Worm (Caenorhabditis elegans): Measurements from ENCODE around the gene rpl-2.
"Not testable (repeated sequence)": the region's sequence is repeated elsewhere in the genome, so short reads cannot be mapped to it uniquely, and the experiment has no call there.

Gene rpl-2

DNA sequence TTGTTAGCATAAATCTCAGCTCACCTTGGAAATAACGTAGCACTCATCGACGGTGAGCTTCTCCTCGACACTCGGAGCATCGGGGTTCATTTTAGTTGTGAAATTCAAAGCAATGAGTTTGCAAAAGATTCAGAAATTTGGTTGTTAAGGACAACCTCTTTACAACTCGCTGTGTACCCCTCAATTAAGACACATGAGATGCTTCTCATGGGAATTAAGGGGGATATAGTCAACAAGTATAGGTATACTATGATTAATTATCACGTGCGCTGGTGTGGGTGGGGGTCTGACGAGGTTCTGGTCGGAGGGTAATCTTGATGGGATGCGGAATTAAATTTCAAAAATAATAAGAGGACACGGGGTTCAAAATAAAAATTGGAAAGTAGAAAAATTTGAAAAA, 20.9 kb downstream of the rpl-2 start, which contains the start of gene dct-14:
TSS of gene dct-14 (minus strand) at position 101 of the 400 bp plus-strand sequence.
- no peak for TF ChIP-seq hnd-1 (tag; optimal IDR thresholded peaks at IDR 0.05)
- TF ChIP-seq flt-1 (GFP tag; IDR thresholded peaks at IDR 0.05), result no peak
- no peak for TF ChIP-seq pes-1 (GFP tag; IDR thresholded peaks at IDR 0.05)
- no peak for TF ChIP-seq F13C5.2 (tag; optimal IDR thresholded peaks at IDR 0.05)
- TF ChIP-seq scrt-1 (GFP tag; IDR thresholded peaks at IDR 0.05), result no peak
- TF ChIP-seq ets-7 (tag; optimal IDR thresholded peaks at IDR 0.05), result no peak
- TF ChIP-seq sea-1 (GFP tag; conservative IDR thresholded peaks at IDR 0.05), result no peak
- no peak for TF ChIP-seq ama-1 (optimal IDR thresholded peaks at IDR 0.05)
- no peak for TF ChIP-seq tbx-37 (GFP tag; conservative IDR thresholded peaks at IDR 0.05)
- TF ChIP-seq tbx-11 (GFP tag; IDR thresholded peaks at IDR 0.05), result no peak
- TF ChIP-seq hmg-4 (GFP tag; optimal IDR thresholded peaks at IDR 0.05), result no peak
- TF ChIP-seq hmbx-1 (tag; optimal IDR thresholded peaks at IDR 0.05), result no peak
- no peak for TF ChIP-seq ceh-36 (tag; optimal IDR thresholded peaks at IDR 0.05)
- no peak for TF ChIP-seq ceh-13 (GFP tag; optimal IDR thresholded peaks at IDR 0.05)

DNA sequence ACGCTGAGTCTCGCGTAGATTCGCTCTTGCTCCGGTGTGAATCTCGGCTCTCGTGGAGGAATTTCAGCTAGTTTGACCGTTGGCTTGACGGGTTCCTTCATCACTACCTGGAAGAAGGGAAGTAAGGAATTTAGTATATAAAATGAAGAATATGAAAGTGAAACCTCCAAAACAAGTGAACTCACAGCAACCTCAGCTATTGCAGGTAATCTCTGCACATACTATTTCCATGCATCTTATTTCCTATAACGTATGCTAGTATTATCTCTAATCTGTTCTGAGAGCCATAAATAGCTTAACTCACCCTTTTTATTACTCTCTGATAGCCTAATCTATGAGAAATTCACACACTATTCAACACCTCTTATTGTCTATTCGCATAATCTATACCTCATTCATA, 25.5 kb downstream of the rpl-2 start, which contains the start of gene Y38H6C.4:
TSS of gene Y38H6C.4 (minus strand) at position 101 of the 400 bp plus-strand sequence.
- TF ChIP-seq hmg-4 (GFP tag; optimal IDR thresholded peaks at IDR 0.05) (no peak), ama-1 (optimal IDR thresholded peaks at IDR 0.05) (no peak), flt-1 (GFP tag; IDR thresholded peaks at IDR 0.05) (no peak), aly-1 (tag; optimal IDR thresholded peaks at IDR 0.05) (no peak), pes-1 (GFP tag; IDR thresholded peaks at IDR 0.05) (no peak), ceh-13 (GFP tag; optimal IDR thresholded peaks at IDR 0.05) (no peak), ets-7 (tag; optimal IDR thresholded peaks at IDR 0.05) (no peak)

DNA sequence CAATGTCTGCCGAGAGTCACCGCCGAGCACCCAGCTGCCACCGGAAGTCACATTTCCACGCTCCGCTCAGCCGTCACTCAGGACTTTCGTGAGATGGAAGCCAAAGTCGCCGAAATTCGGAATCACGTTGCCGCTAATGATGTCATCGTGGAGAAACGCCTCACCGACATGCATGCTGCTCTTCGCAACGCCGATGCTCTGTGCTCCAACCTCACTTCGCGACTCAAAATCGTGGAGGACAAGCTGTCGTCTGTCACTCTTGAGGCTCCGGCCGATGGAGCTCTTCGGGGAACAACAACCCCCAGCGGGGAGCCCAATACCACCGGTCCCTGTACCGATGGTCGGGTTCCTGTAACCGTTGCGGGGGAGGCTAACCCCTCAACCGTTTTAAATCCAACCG, 27.1 kb downstream of the rpl-2 start:
- no peak for TF ChIP-seq sea-1 (GFP tag; conservative IDR thresholded peaks at IDR 0.05)
- no peak for TF ChIP-seq aly-1 (tag; optimal IDR thresholded peaks at IDR 0.05)
- no peak for TF ChIP-seq ceh-13 (GFP tag; optimal IDR thresholded peaks at IDR 0.05)
- TF ChIP-seq scrt-1 (GFP tag; IDR thresholded peaks at IDR 0.05), result no peak
- no peak for TF ChIP-seq hmg-4 (GFP tag; optimal IDR thresholded peaks at IDR 0.05)
- no peak for TF ChIP-seq B0310.2 (tag; optimal IDR thresholded peaks at IDR 0.05)
- TF ChIP-seq tra-4 (tag; optimal IDR thresholded peaks at IDR 0.05), result no peak
- TF ChIP-seq tbx-11 (GFP tag; IDR thresholded peaks at IDR 0.05), result no peak
- TF ChIP-seq pes-1 (GFP tag; IDR thresholded peaks at IDR 0.05), result no peak
- TF ChIP-seq flt-1 (GFP tag; IDR thresholded peaks at IDR 0.05), result no peak
- TF ChIP-seq ets-7 (tag; optimal IDR thresholded peaks at IDR 0.05), result no peak
- no peak for TF ChIP-seq hmbx-1 (tag; optimal IDR thresholded peaks at IDR 0.05)

DNA sequence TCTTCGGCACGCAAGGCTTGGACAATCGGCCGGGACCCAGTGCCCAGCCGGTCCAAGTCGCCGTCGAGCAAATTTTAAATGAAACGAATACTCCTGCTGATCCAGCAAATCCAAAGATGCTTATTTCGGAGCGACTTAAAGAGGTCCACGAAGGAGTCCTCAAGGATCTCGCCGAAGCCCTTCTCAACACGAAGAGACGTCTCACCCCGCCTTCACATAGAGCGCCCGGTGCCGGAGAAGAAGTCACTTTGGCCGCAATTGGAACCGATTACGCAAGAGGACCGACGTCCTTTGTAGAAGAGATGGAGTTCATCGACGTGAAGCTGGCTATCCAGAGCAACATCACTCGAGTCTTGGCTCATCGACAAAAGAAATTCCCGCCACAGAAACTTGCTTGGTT, 29.9 kb downstream of the rpl-2 start:
- TF ChIP-seq sea-1 (GFP tag; conservative IDR thresholded peaks at IDR 0.05) (no peak), hmg-4 (GFP tag; optimal IDR thresholded peaks at IDR 0.05) (no peak), hmbx-1 (tag; optimal IDR thresholded peaks at IDR 0.05) (no peak), scrt-1 (GFP tag; IDR thresholded peaks at IDR 0.05) (no peak), tbx-37 (GFP tag; conservative IDR thresholded peaks at IDR 0.05) (no peak), ceh-36 (tag; optimal IDR thresholded peaks at IDR 0.05) (no peak), B0310.2 (tag; optimal IDR thresholded peaks at IDR 0.05) (no peak), hnd-1 (tag; optimal IDR thresholded peaks at IDR 0.05) (no peak), tra-4 (tag; optimal IDR thresholded peaks at IDR 0.05) (no peak), pes-1 (GFP tag; IDR thresholded peaks at IDR 0.05) (no peak)

DNA sequence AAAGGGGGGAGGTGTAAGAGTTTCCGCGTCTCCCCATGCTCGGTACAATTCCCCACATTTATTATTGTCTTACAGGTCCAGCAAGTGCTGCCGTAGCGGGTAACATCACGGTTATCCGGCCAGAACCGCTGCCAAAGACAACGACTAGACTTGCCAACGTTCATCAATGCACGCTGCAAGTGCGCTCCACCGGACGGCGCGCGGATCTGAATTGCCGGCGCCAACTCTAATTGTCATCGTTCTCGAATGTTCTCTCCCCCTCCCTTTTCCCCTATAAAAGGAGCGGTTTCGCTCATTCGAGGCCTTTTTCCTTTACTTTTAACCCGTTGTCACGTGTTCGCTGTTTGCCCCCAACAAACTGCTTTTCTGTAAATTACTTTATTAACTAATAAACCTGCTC, 34.2 kb downstream of the rpl-2 start, which contains the start of gene Y38H6C.8:
TSS of gene Y38H6C.8 (plus strand) at position 301 of the 400 bp plus-strand sequence.
- not testable (repeated sequence) for TF ChIP-seq hmbx-1, B0310.2, tra-4 (tag; optimal IDR thresholded peaks at IDR 0.05)

DNA sequence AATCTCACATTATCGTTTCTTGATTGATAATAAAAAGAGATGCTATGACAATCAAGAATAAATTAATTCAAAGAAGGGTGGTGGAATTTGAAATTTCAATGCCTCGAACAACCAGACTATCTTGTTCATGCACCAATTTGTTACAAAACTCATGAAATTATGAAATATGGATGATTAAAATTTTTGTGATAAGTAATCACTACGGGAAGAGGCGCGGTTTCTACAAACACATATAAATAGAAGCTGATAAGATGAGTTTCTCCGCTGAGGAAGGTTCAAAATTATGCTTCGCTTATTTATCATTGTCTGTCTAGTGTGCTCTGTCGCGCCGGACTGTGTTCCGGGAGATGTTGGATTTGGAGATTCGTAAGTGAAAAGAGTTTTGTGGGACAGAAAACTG, 35.0 kb downstream of the rpl-2 start:
- TF ChIP-seq aly-1 (tag; optimal IDR thresholded peaks at IDR 0.05), result no peak
- no peak for TF ChIP-seq flt-1 (GFP tag; IDR thresholded peaks at IDR 0.05)
- no peak for TF ChIP-seq ceh-13 (GFP tag; optimal IDR thresholded peaks at IDR 0.05)
- no peak for TF ChIP-seq pes-1 (GFP tag; IDR thresholded peaks at IDR 0.05)
- no peak for TF ChIP-seq tbx-37 (GFP tag; conservative IDR thresholded peaks at IDR 0.05)
- TF ChIP-seq tbx-11 (GFP tag; IDR thresholded peaks at IDR 0.05), result no peak
- TF ChIP-seq scrt-1 (GFP tag; IDR thresholded peaks at IDR 0.05), result no peak
- no peak for TF ChIP-seq F13C5.2 (tag; optimal IDR thresholded peaks at IDR 0.05)
- no peak for TF ChIP-seq ama-1 (optimal IDR thresholded peaks at IDR 0.05)
- no peak for TF ChIP-seq hmbx-1 (tag; optimal IDR thresholded peaks at IDR 0.05)
- TF ChIP-seq B0310.2 (tag; optimal IDR thresholded peaks at IDR 0.05), result no peak
- TF ChIP-seq ceh-36 (tag; optimal IDR thresholded peaks at IDR 0.05), result no peak
- no peak for TF ChIP-seq tra-4 (tag; optimal IDR thresholded peaks at IDR 0.05)

DNA sequence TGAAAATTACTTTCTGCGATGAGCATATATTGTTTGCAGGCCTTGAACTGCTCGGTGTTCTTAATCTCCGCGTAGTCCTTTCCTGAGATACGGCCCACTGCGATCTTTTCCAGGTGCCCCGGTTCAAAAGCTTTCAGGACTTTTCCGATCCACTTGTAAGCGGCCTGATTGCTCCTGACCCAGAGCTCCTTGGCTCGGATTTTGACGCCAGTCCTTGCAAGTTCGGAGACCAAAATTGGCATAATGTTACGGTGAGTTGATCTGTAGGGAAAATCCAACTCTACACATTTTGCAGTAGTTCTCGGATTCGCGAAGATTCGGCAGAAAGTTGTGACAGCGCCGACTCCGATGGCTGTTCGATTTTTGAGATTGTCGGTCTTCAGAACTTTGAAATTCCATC, 37.5 kb downstream of the rpl-2 start:
- no peak for TF ChIP-seq aly-1 (tag; optimal IDR thresholded peaks at IDR 0.05)

DNA sequence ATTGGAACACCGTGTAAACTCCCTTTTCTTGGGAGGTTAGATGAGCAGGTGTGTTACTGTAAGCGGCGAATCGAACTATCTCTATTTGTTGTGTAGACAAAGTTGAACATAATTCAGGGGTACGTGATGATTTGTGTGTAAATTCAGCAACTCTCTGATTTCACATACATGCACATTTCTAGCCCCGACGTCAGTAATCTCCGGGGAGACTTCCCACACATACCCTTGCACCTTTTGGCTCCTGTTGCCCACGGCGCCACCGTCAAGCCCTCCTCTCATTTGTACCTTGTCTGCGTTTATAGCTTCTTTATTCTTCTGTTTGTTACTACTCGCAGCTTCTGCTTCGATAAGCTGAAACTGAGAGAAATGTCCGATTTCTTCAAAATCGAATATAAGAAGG, 39.4 kb downstream of the rpl-2 start, which contains the start of gene Y38H6C.25:
TSS of gene Y38H6C.25 (plus strand) at position 301 of the 400 bp plus-strand sequence.
- TF ChIP-seq F13C5.2 (tag; optimal IDR thresholded peaks at IDR 0.05), result no peak
- no peak for TF ChIP-seq tra-4 (tag; optimal IDR thresholded peaks at IDR 0.05)
- no peak for TF ChIP-seq hnd-1 (tag; optimal IDR thresholded peaks at IDR 0.05)
- no peak for TF ChIP-seq flt-1 (GFP tag; IDR thresholded peaks at IDR 0.05)
- no peak for TF ChIP-seq hmbx-1 (tag; optimal IDR thresholded peaks at IDR 0.05)
- TF ChIP-seq tbx-11 (GFP tag; IDR thresholded peaks at IDR 0.05), result no peak
- TF ChIP-seq tbx-37 (GFP tag; conservative IDR thresholded peaks at IDR 0.05), result no peak
- TF ChIP-seq ama-1 (optimal IDR thresholded peaks at IDR 0.05), result no peak
- no peak for TF ChIP-seq sea-1 (GFP tag; conservative IDR thresholded peaks at IDR 0.05)
- no peak for TF ChIP-seq aly-1 (tag; optimal IDR thresholded peaks at IDR 0.05)
- TF ChIP-seq ceh-13 (GFP tag; optimal IDR thresholded peaks at IDR 0.05), result no peak
- TF ChIP-seq scrt-1 (GFP tag; IDR thresholded peaks at IDR 0.05), result no peak
- TF ChIP-seq ceh-36 (tag; optimal IDR thresholded peaks at IDR 0.05), result no peak

All from whole organism, early embryonic.